Worm (Caenorhabditis elegans) whole organism, late embryonic: ENCODE results near the gene F22B5.5.

Source experiments
- ceh-14 ChIP-seq: sonication (generic microtip); optimal IDR thresholded peaks from 2 replicates; lab custom pipeline; 2016; ENCODE audit warnings: missing genotype, missing genetic modification characterization, missing compliant biosample characterization
- ceh-6 ChIP-seq: fragments of 200-800 bp; sonication (Bioruptor generic); optimal IDR thresholded peaks from 2 replicates; lab custom pipeline; 2018; ENCODE audit warnings: mild to moderate bottlenecking, missing genetic modification characterization, missing compliant biosample characterization

ce11 chrII:8481033-8481708 lies 26.8 kb upstream of the F22B5.5 start:
- no peak for TF ChIP-seq ceh-14 (tag; lab: Kevin White, UChicago)
- no peak for TF ChIP-seq ceh-6 (GFP tag; lab: Kevin White, UChicago)
